Worm (Caenorhabditis elegans) whole organism, L4 larva: ENCODE data around the gene nrf-6.

ENCODE experiments used
- F10B5.3 ChIP-seq: sonication (generic microtip); optimal IDR thresholded peaks from 2 replicates; lab custom pipeline; 2016; ENCODE audit warnings: mild to moderate bottlenecking, missing genetic modification characterization, missing compliant biosample characterization
- F44E2.7 ChIP-seq: fragments of 200-800 bp; sonication (Bioruptor generic); IDR thresholded peaks from 2 replicates; pipeline ENCODE4 v2.1.2; 2022; ENCODE audit warnings: missing genetic modification characterization, missing compliant biosample characterization
- T20F7.1 ChIP-seq: fragments of 200-800 bp; sonication (Bioruptor generic); optimal IDR thresholded peaks from 2 replicates; lab custom pipeline; 2018; ENCODE audit warnings: mild to moderate bottlenecking, missing genetic modification characterization, missing compliant biosample characterization
- T26A8.4 ChIP-seq: fragments of 200-800 bp; sonication (Bioruptor generic); IDR thresholded peaks from 2 replicates; pipeline ENCODE4 v1.3.6; 2022; ENCODE audit warnings: missing genetic modification characterization, missing compliant biosample characterization
- Y75B8A.6 ChIP-seq: fragments of 200-800 bp; sonication (Bioruptor generic); IDR thresholded peaks from 2 replicates; pipeline ENCODE4 v1.3.6; 2022; ENCODE audit warnings: missing genetic modification reagents, missing genetic modification characterization, missing compliant biosample characterization
- aha-1 ChIP-seq: fragments of 150-350 bp; peaks from one replicate; lab custom pipeline; 2014; ENCODE audit warnings: missing biosample characterization, missing genetic modification characterization
- aly-2 ChIP-seq: sonication (generic microtip); optimal IDR thresholded peaks from 2 replicates; lab custom pipeline; 2018; ENCODE audit warnings: missing biosample characterization, missing genetic modification characterization
- ama-1 ChIP-seq: fragments of 150-350 bp; optimal IDR thresholded peaks from 2 replicates; lab custom pipeline; 2014; ENCODE audit warnings: inconsistent platforms, mixed read lengths
- arid-1 ChIP-seq: fragments of 200-800 bp; sonication (Bioruptor generic); conservative IDR thresholded peaks from 2 replicates; pipeline ENCODE4 v1.3.6; 2022; ENCODE audit warnings: missing genetic modification reagents, missing genetic modification characterization, missing compliant biosample characterization
- ceh-62 ChIP-seq: sonication (generic microtip); optimal IDR thresholded peaks from 2 replicates; lab custom pipeline; 2017; ENCODE audit warnings: missing biosample characterization, missing genetic modification characterization
- ctbp-1 ChIP-seq: fragments of 200-800 bp; sonication (Bioruptor generic); IDR thresholded peaks from 2 replicates; pipeline ENCODE4 v1.3.6; 2022; ENCODE audit warnings: missing genetic modification reagents, missing genetic modification characterization, missing compliant biosample characterization
- daf-16 ChIP-seq, 3 experiments: sonication (generic microtip); optimal IDR thresholded peaks; 2 replicates each; lab custom pipeline; 2016 to 2017; ENCODE audit warnings: missing genetic modification characterization in 3 of 3, missing genetic modification reagents in 3 of 3, mild to moderate bottlenecking in 2 of 3, missing compliant biosample characterization in 2 of 3, missing biosample characterization in 1 of 3, moderate library complexity in 1 of 3
- daf-19 ChIP-seq: fragments of 200-800 bp; sonication (Bioruptor generic); conservative IDR thresholded peaks from 2 replicates; pipeline ENCODE4 v1.3.6; 2022; ENCODE audit warnings: missing genetic modification characterization, missing compliant biosample characterization
- dmd-6 ChIP-seq: fragments of 200-800 bp; sonication (Bioruptor generic); IDR thresholded peaks from 2 replicates; pipeline ENCODE4 v1.3.6; 2022; ENCODE audit warnings: missing genetic modification reagents, missing genetic modification characterization, missing compliant biosample characterization
- dmd-8 ChIP-seq: fragments of 200-800 bp; sonication (Bioruptor generic); IDR thresholded peaks from 2 replicates; pipeline ENCODE4 v1.3.6; 2022; ENCODE audit warnings: missing genetic modification characterization, missing compliant biosample characterization
- dmd-9 ChIP-seq: fragments of 200-800 bp; sonication (Bioruptor generic); IDR thresholded peaks from 2 replicates; pipeline ENCODE4 v1.3.6; 2022; ENCODE audit warnings: missing genetic modification reagents, missing genetic modification characterization, missing compliant biosample characterization
- duxl-1 ChIP-seq: sonication (generic microtip); optimal IDR thresholded peaks from 2 replicates; lab custom pipeline; 2016; ENCODE audit warnings: mild to moderate bottlenecking, missing genetic modification characterization, moderate library complexity, missing compliant biosample characterization; ENCODE audit not compliant: poor library complexity
- dve-1 ChIP-seq: sonication (generic microtip); optimal IDR thresholded peaks from 2 replicates; lab custom pipeline; 2017; ENCODE audit warnings: antibody characterized with exemption, mild to moderate bottlenecking, missing genetic modification characterization, missing compliant biosample characterization; ENCODE audit not compliant: insufficient read depth
- fos-1 ChIP-seq: fragments of 150-350 bp; optimal IDR thresholded peaks from 2 replicates; lab custom pipeline; 2014; ENCODE audit warnings: missing biosample characterization, missing genetic modification characterization
- gei-8 ChIP-seq: fragments of 200-800 bp; sonication (Bioruptor generic); optimal IDR thresholded peaks from 2 replicates; lab custom pipeline; 2018; ENCODE audit warnings: mild to moderate bottlenecking, missing genetic modification characterization, missing compliant biosample characterization
- lim-7 ChIP-seq: fragments of 200-800 bp; sonication (Bioruptor generic); IDR thresholded peaks from 2 replicates; pipeline ENCODE4 v1.3.6; 2022; ENCODE audit warnings: missing genetic modification characterization, missing compliant biosample characterization
- lin-1 ChIP-seq: fragments of 200-800 bp; sonication (Bioruptor generic); IDR thresholded peaks from 2 replicates; pipeline ENCODE4 v1.3.6; 2022; ENCODE audit warnings: missing genetic modification reagents, missing genetic modification characterization, missing compliant biosample characterization
- lin-29 ChIP-seq: fragments of 200-800 bp; sonication (Bioruptor generic); IDR thresholded peaks from 2 replicates; pipeline ENCODE4 v1.3.6; 2022; ENCODE audit warnings: missing genetic modification reagents, missing genetic modification characterization, missing compliant biosample characterization
- lin-38 ChIP-seq: fragments of 200-800 bp; sonication (Bioruptor generic); IDR thresholded peaks from 2 replicates; pipeline ENCODE4 v1.3.6; 2022; ENCODE audit warnings: missing genetic modification reagents, missing genetic modification characterization, missing compliant biosample characterization
- lin-39 ChIP-seq: fragments of 150-350 bp; optimal IDR thresholded peaks from 2 replicates; lab custom pipeline; 2014; ENCODE audit warnings: missing biosample characterization, missing genetic modification reagents, missing genetic modification characterization
- lir-3 ChIP-seq: sonication (generic microtip); optimal IDR thresholded peaks from 2 replicates; lab custom pipeline; 2016; ENCODE audit warnings: mild to moderate bottlenecking, missing genetic modification characterization, missing compliant biosample characterization
- lsy-2 ChIP-seq, 2 experiments: fragments of 150-350 bp in 1 of 2; sonication (generic microtip) in 1 of 2; optimal IDR thresholded peaks; 2 replicates each; lab custom pipeline; 2014 to 2017; ENCODE audit warnings: missing biosample characterization in 2 of 2, missing genetic modification characterization in 2 of 2
- mdt-29 ChIP-seq: fragments of 200-800 bp; sonication (Bioruptor generic); IDR thresholded peaks from 2 replicates; pipeline ENCODE4 v1.3.6; 2022; ENCODE audit warnings: missing genetic modification reagents, missing genetic modification characterization, missing compliant biosample characterization
- mep-1 ChIP-seq: fragments of 150-350 bp; sonication (generic microtip); optimal IDR thresholded peaks from 3 replicates; lab custom pipeline; 2014; ENCODE audit warnings: missing biosample characterization, missing genetic modification characterization
- mes-2 ChIP-seq: sonication (generic microtip); optimal IDR thresholded peaks from 2 replicates; lab custom pipeline; 2016; ENCODE audit warnings: missing genotype, mild to moderate bottlenecking, missing genetic modification characterization, missing compliant biosample characterization; ENCODE audit not compliant: poor library complexity, severe bottlenecking
- nhr-11 ChIP-seq: fragments of 150-350 bp; optimal IDR thresholded peaks from 2 replicates; lab custom pipeline; 2014; ENCODE audit warnings: missing biosample characterization, missing genetic modification characterization
- nhr-25 ChIP-seq: sonication (generic microtip); optimal IDR thresholded peaks from 2 replicates; lab custom pipeline; 2017; ENCODE audit warnings: missing genetic modification characterization, mild to moderate bottlenecking, missing compliant biosample characterization, antibody characterized with exemption, moderate library complexity, borderline replicate concordance; ENCODE audit not compliant: insufficient read depth
- nhr-28 ChIP-seq: fragments of 150-350 bp; optimal IDR thresholded peaks from 2 replicates; lab custom pipeline; 2014; ENCODE audit warnings: missing biosample characterization, missing genetic modification characterization
- nhr-41 ChIP-seq: fragments of 200-800 bp; sonication (Bioruptor generic); IDR thresholded peaks from 2 replicates; pipeline ENCODE4 v1.3.6; 2022; ENCODE audit warnings: missing genetic modification reagents, missing genetic modification characterization, missing compliant biosample characterization
- nhr-6 ChIP-seq: fragments of 150-350 bp; optimal IDR thresholded peaks from 2 replicates; lab custom pipeline; 2014; ENCODE audit warnings: missing biosample characterization, missing genetic modification characterization
- nhr-76 ChIP-seq: fragments of 150-350 bp; optimal IDR thresholded peaks from 2 replicates; lab custom pipeline; 2014; ENCODE audit warnings: missing biosample characterization, missing genetic modification characterization
- nhr-77 ChIP-seq: fragments of 150-350 bp; optimal IDR thresholded peaks from 2 replicates; lab custom pipeline; 2014; ENCODE audit warnings: missing biosample characterization, missing genetic modification characterization
- pha-4 ChIP-seq, 2 experiments: fragments of 150-350 bp in 1 of 2; fragments of 200-800 bp in 1 of 2; sonication (Bioruptor generic) in 1 of 2; IDR thresholded peaks in 1 of 2; optimal IDR thresholded peaks in 1 of 2; 2 replicates each; pipeline versions ENCODE4 v1.3.6 to Lab custom; 2014 to 2022; ENCODE audit warnings: missing genetic modification characterization in 2 of 2, missing genetic modification reagents in 2 of 2, missing biosample characterization in 1 of 2, missing compliant biosample characterization in 1 of 2
- pqm-1 ChIP-seq: sonication (generic microtip); optimal IDR thresholded peaks from 2 replicates; lab custom pipeline; 2017; ENCODE audit warnings: missing biosample characterization, missing genetic modification characterization
- sdz-12 ChIP-seq: fragments of 200-800 bp; sonication (Bioruptor generic); optimal IDR thresholded peaks from 2 replicates; lab custom pipeline; 2018; ENCODE audit warnings: mild to moderate bottlenecking, missing genetic modification characterization, missing compliant biosample characterization
- skn-1 ChIP-seq: fragments of 150-350 bp; optimal IDR thresholded peaks from 2 replicates; lab custom pipeline; 2014; ENCODE audit warnings: missing biosample characterization, missing genetic modification characterization
- spr-1 ChIP-seq: sonication (generic microtip); optimal IDR thresholded peaks from 2 replicates; lab custom pipeline; 2016; ENCODE audit warnings: mild to moderate bottlenecking, missing genetic modification characterization, missing compliant biosample characterization
- spr-3 ChIP-seq: fragments of 200-800 bp; sonication (Bioruptor generic); optimal IDR thresholded peaks from 2 replicates; lab custom pipeline; 2018; ENCODE audit warnings: mild to moderate bottlenecking, missing genetic modification characterization, missing compliant biosample characterization
- tag-97 ChIP-seq: fragments of 200-800 bp; sonication (Bioruptor generic); IDR thresholded peaks from 2 replicates; pipeline ENCODE4 v1.3.6; 2022; ENCODE audit warnings: missing genetic modification characterization, missing compliant biosample characterization
- vab-7 ChIP-seq: fragments of 200-800 bp; sonication (Bioruptor generic); IDR thresholded peaks from 2 replicates; pipeline ENCODE4 v1.3.6; 2022; ENCODE audit warnings: missing genetic modification reagents, missing genetic modification characterization, missing compliant biosample characterization
- zag-1 ChIP-seq: fragments of 150-350 bp; optimal IDR thresholded peaks from 2 replicates; lab custom pipeline; 2014; ENCODE audit warnings: missing biosample characterization, missing genetic modification characterization
- zfp-2 ChIP-seq: sonication (generic microtip); optimal IDR thresholded peaks from 2 replicates; lab custom pipeline; 2016; ENCODE audit warnings: mild to moderate bottlenecking, missing genetic modification characterization, missing compliant biosample characterization
- zfp-3 ChIP-seq: fragments of 200-800 bp; sonication (Bioruptor generic); conservative IDR thresholded peaks from 2 replicates; pipeline ENCODE4 v1.3.6; 2022; ENCODE audit warnings: missing genetic modification reagents, missing genetic modification characterization, missing compliant biosample characterization
- zip-2 ChIP-seq: fragments of 150-350 bp; optimal IDR thresholded peaks from 2 replicates; lab custom pipeline; 2014; ENCODE audit warnings: missing biosample characterization, missing genetic modification characterization
- ztf-7 ChIP-seq: fragments of 150-350 bp; optimal IDR thresholded peaks from 2 replicates; lab custom pipeline; 2014; ENCODE audit warnings: missing biosample characterization, missing genetic modification characterization

The nrf-6 gene

ce11 chrII:8015483-8015938 is 17.0 kb downstream of the nrf-6 start:
- TF ChIP-seq lin-39 (tag; lab: Kevin White, UChicago): no peak
- peak; percentile 79 for TF ChIP-seq aha-1 (tag; lab: Kevin White, UChicago)
- TF ChIP-seq dmd-6: peak; percentile 48
- TF ChIP-seq F44E2.7: no peak
- no peak for TF ChIP-seq spr-1
- no peak for TF ChIP-seq zfp-2 (tag; lab: Kevin White, UChicago)
- TF ChIP-seq lin-38 (GFP tag; lab: Robert Waterston, UW): peak; percentile 93
- TF ChIP-seq dmd-9: 0 out of 2 replicates have a peak, but pooled peaks have one; percentile 13
- TF ChIP-seq zip-2 (tag; lab: Kevin White, UChicago): no peak
- peak; percentile 37 for TF ChIP-seq mep-1 (tag; lab: Kevin White, UChicago)
- peak; percentile 15; the same call in 1 of the 2 replicates for TF ChIP-seq mdt-29 (GFP tag; lab: Robert Waterston, UW)
- peak; percentile 11 for TF ChIP-seq gei-8 (GFP tag; lab: Kevin White, UChicago)
- no peak; the same call in 1 of the 2 replicates for TF ChIP-seq zfp-3 (GFP tag; lab: Robert Waterston, UW)
- TF ChIP-seq nhr-76 (tag; lab: Kevin White, UChicago): no peak
- TF ChIP-seq ceh-62 (tag; lab: Kevin White, UChicago): no peak
- peak; percentile 5 for TF ChIP-seq nhr-6
- peak; percentile 20 for TF ChIP-seq nhr-25 (tag; lab: Kevin White, UChicago)
- TF ChIP-seq daf-16 (GFP tag; optimal IDR thresholded peaks at IDR 0.05; lab: Kevin White, UChicago): no peak
- peak; percentile 77 for TF ChIP-seq daf-16 (tag; optimal IDR thresholded peaks at IDR 0.05; lab: Kevin White, UChicago)
- no peak for TF ChIP-seq F10B5.3 (tag; lab: Kevin White, UChicago)
- TF ChIP-seq fos-1 (tag; lab: Kevin White, UChicago): no peak
- TF ChIP-seq lsy-2 (tag; optimal IDR thresholded peaks at IDR 0.05; lab: Kevin White, UChicago): peak in 1 of 2 experiments; percentile 73
- no peak for TF ChIP-seq vab-7
- TF ChIP-seq pha-4 (GFP tag; IDR thresholded peaks at IDR 0.05; lab: Robert Waterston, UW): no peak
- peak; percentile 79 for TF ChIP-seq pha-4 (tag; optimal IDR thresholded peaks at IDR 0.05; lab: Kevin White, UChicago)
- TF ChIP-seq daf-19 (GFP tag; lab: Robert Waterston, UW): 0 out of 2 replicates have a peak, but pooled peaks have one; percentile 17
- TF ChIP-seq ztf-7: no peak
- no peak for TF ChIP-seq zag-1 (tag; lab: Kevin White, UChicago)
- TF ChIP-seq lim-7 (GFP tag; lab: Robert Waterston, UW): no peak
- TF ChIP-seq aly-2: no peak
- TF ChIP-seq T20F7.1 (GFP tag; lab: Kevin White, UChicago): no peak
- no peak for TF ChIP-seq nhr-41 (GFP tag; lab: Robert Waterston, UW)
- TF ChIP-seq skn-1 (tag; lab: Kevin White, UChicago): no peak
- 0 out of 2 replicates have a peak, but pooled peaks have one; percentile 3 for TF ChIP-seq dmd-8 (GFP tag; lab: Robert Waterston, UW)
- no peak; the same call in 1 of the 2 replicates for TF ChIP-seq T26A8.4 (GFP tag; lab: Robert Waterston, UW)
- TF ChIP-seq lir-3 (tag; lab: Kevin White, UChicago): no peak
- no peak for TF ChIP-seq tag-97
- TF ChIP-seq nhr-11 (tag; lab: Kevin White, UChicago): peak; percentile 62
- TF ChIP-seq ctbp-1 (GFP tag; lab: Robert Waterston, UW): 0 out of 2 replicates have a peak, but pooled peaks have one; percentile 54
- TF ChIP-seq duxl-1 (tag; lab: Kevin White, UChicago): no peak
- no peak for TF ChIP-seq pqm-1
- peak; percentile 42; the same call in 1 of the 2 replicates for TF ChIP-seq lin-29 (GFP tag; lab: Robert Waterston, UW)
- peak; percentile 12 for TF ChIP-seq nhr-77 (tag; lab: Kevin White, UChicago)
- no peak for TF ChIP-seq arid-1 (GFP tag; lab: Robert Waterston, UW)
- TF ChIP-seq lin-1: peak; percentile 38; the same call in 1 of the 2 replicates
- peak; percentile 48 for TF ChIP-seq dve-1 (tag; lab: Kevin White, UChicago)
- no peak for TF ChIP-seq ama-1 (lab: Kevin White, UChicago)
- no peak for TF ChIP-seq spr-3
- no peak for TF ChIP-seq Y75B8A.6 (GFP tag; lab: Robert Waterston, UW)
- peak; percentile 60 for TF ChIP-seq nhr-28
- no peak for TF ChIP-seq sdz-12 (GFP tag; lab: Kevin White, UChicago)
- TF ChIP-seq mes-2: peak; percentile 4
